Fruit fly (Drosophila melanogaster) whole organism, embryonic: Measurements from ENCODE around the gene Gprk2.

Experiments
- CG10274 ChIP-seq: fragments of 200-800 bp; sonication (Bioruptor generic); optimal IDR thresholded peaks from 3 replicates; lab custom pipeline; 2017; ENCODE audit warnings: missing biosample characterization, mild to moderate bottlenecking, missing genetic modification characterization
- CG17328 ChIP-seq: fragments of 200-800 bp; sonication (Bioruptor generic); IDR thresholded peaks from 2 replicates; pipeline ENCODE4 v1.3.6; 2022; ENCODE audit warnings: missing biosample characterization, missing genetic modification characterization
- CG31388 ChIP-seq: fragments of 200-800 bp; sonication (Bioruptor generic); optimal IDR thresholded peaks from 2 replicates; lab custom pipeline; 2016; ENCODE audit warnings: missing biosample characterization, missing genetic modification characterization
- CG7745 ChIP-seq: fragments of 200-800 bp; sonication (Bioruptor generic); optimal IDR thresholded peaks from 2 replicates; lab custom pipeline; 2018; ENCODE audit warnings: missing biosample characterization, mild to moderate bottlenecking, missing genetic modification characterization, moderate library complexity
- CG8281 ChIP-seq: fragments of 200-800 bp; sonication (Bioruptor generic); optimal IDR thresholded peaks from 2 replicates; lab custom pipeline; 2018; ENCODE audit warnings: missing biosample characterization, mild to moderate bottlenecking, missing genetic modification characterization, moderate library complexity
- mam ChIP-seq: fragments of 200-800 bp; sonication (Bioruptor generic); optimal IDR thresholded peaks from 3 replicates; lab custom pipeline; 2016; ENCODE audit warnings: missing biosample characterization, missing genetic modification characterization

DNA sequence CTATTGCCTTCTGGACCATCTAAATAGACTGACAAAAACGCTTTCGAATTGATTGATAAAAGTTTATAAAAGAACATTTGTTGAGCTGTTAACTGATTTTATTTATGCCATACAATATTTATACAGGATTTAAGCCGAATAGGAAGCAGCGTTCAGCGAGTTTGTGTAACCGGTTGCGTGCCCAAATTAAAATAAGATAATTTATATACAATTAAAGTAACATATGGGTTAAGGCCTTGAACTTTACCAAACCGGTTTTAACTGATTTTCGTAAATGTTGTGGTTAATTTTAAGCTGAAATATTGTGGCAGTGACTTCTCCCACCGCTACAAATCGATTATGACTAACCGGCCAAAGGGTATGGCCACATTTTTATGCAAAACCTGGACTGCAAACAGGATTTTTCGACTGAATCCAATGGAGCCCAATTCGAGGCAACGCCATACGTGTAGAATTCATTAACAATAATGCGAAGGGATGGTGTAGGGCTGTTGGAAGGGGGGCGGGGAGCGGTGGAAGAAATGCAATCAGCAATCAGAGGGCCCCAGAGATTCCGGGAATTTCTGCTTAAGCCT is 4.7 kb downstream of the Gprk2 start:
- TF ChIP-seq mam (no peak), CG17328 (GFP tag; lab: Robert Waterston, UW) (no peak), CG10274 (GFP tag; lab: Kevin White, UChicago) (no peak), CG8281 (tag; lab: Kevin White, UChicago) (no peak), CG7745 (no peak), CG31388 (GFP tag; lab: Kevin White, UChicago) (no peak)
